Fruit fly (Drosophila melanogaster) whole organism, prepupa: ENCODE data around the gene Datp.

Source experiments
- CG10631 ChIP-seq: fragments of 200-800 bp; sonication (Bioruptor generic); optimal IDR thresholded peaks from 2 replicates; lab custom pipeline; 2016; ENCODE audit warnings: missing biosample characterization, missing genetic modification characterization
- CG10669 ChIP-seq: fragments of 200-800 bp; sonication (Bioruptor generic); optimal IDR thresholded peaks from 3 replicates; lab custom pipeline; 2018; ENCODE audit warnings: missing biosample characterization, mild to moderate bottlenecking, missing genetic modification characterization, moderate library complexity
- CG6854 ChIP-seq: fragments of 200-800 bp; sonication (Bioruptor generic); optimal IDR thresholded peaks from 2 replicates; lab custom pipeline; 2017; ENCODE audit warnings: missing biosample characterization, mild to moderate bottlenecking, missing genetic modification characterization
- Gug ChIP-seq: fragments of 200-800 bp; sonication (Bioruptor generic); IDR thresholded peaks from 2 replicates; pipeline ENCODE4 v1.3.6; 2022; ENCODE audit warnings: missing biosample characterization, missing genetic modification characterization
- acj6 ChIP-seq: fragments of 200-800 bp; sonication (Bioruptor generic); optimal IDR thresholded peaks from 3 replicates; lab custom pipeline; 2016; ENCODE audit warnings: missing biosample characterization, missing genetic modification characterization
- esn ChIP-seq: fragments of 200-800 bp; sonication (Bioruptor generic); optimal IDR thresholded peaks from 2 replicates; lab custom pipeline; 2016; ENCODE audit warnings: missing biosample characterization, mild to moderate bottlenecking, missing genetic modification characterization, moderate library complexity
- svp ChIP-seq: fragments of 200-800 bp; sonication (Bioruptor generic); peaks from one replicate; lab custom pipeline; 2016; ENCODE audit warnings: missing biosample characterization, missing genetic modification characterization

DNA sequence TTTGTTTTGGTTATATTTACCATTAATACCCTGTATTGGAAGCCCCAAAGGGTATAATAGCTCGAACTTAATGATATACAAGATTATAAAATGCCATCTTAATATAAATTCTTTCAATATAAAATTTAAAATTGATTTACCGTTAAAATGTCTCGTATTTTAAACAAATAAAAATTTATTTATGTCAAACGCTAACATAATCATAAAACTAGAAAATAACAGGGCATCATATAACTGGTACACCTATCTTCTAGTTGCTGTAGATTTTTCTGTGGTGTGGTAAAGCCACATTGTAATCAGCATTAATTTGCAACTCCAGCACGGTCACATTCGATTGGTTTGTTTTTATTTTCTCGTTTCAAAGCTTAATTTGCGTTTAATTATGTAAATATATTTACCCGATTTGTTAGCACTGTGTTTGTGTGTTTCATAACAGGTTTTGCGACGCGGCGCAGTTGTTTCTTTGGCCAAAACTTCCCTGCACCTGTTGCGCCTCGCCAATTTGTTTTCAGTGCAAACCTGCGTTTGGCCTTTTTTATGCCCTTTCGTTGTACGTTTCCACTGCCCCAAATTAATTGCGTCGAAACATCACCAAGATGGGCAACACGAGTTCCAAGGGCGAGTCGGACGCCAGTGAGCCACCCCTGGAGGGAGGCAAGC, 18.5 kb upstream of the Datp start, which contains the start of the genes CG4658 and CG5846:
- TF ChIP-seq acj6 (GFP tag; lab: Kevin White, UChicago) (peak; percentile 93), CG6854 (GFP tag; lab: Kevin White, UChicago) (peak; percentile 40), CG10669 (GFP tag; lab: Kevin White, UChicago) (peak; percentile 90), Gug (GFP tag; lab: Robert Waterston, UW) (peak; percentile 93), svp (GFP tag; lab: Kevin White, UChicago) (peak; percentile 95), esn (GFP tag; lab: Kevin White, UChicago) (peak; percentile 97), CG10631 (GFP tag; lab: Kevin White, UChicago) (peak; percentile 93)
